Worm (Caenorhabditis elegans): ENCODE data around the gene Y97E10AR.2.

ce11 chrV:8007460-8008292 is 11.7 kb downstream of the Y97E10AR.2 start, which contains the start of gene Y97E10AR.3:
- TF ChIP-seq unc-62 (GFP tag; optimal IDR thresholded peaks at IDR 0.05): no peak
- TF ChIP-seq elt-1 (tag; optimal IDR thresholded peaks at IDR 0.05; ENCODE audit: borderline replicate concordance, insufficient read depth): no peak
- TF ChIP-seq nhr-237 (tag; optimal IDR thresholded peaks at IDR 0.05): no peak
- no peak for TF ChIP-seq sptf-1 (tag; optimal IDR thresholded peaks at IDR 0.05)
- TF ChIP-seq lsy-2 (tag; optimal IDR thresholded peaks at IDR 0.05): no peak
- no peak for TF ChIP-seq ztf-11 (tag; optimal IDR thresholded peaks at IDR 0.05)
- no peak for TF ChIP-seq mls-2 (tag; optimal IDR thresholded peaks at IDR 0.05)
- TF ChIP-seq nhr-76 (tag; optimal IDR thresholded peaks at IDR 0.05): no peak
- TF ChIP-seq blmp-1 (tag; optimal IDR thresholded peaks at IDR 0.05): no peak
- TF ChIP-seq nhr-2 (tag; optimal IDR thresholded peaks at IDR 0.05): no peak
- no peak for TF ChIP-seq snpc-4 (tag; optimal IDR thresholded peaks at IDR 0.05)
- no peak for TF ChIP-seq nhr-28 (tag; optimal IDR thresholded peaks at IDR 0.05)
